Worm (Caenorhabditis elegans) whole organism, young adult: ENCODE data around the gene tebp-2.

Source experiments
- F49E8.2 ChIP-seq: sonication (generic microtip); optimal IDR thresholded peaks from 3 replicates; lab custom pipeline; 2017; ENCODE audit warnings: missing genetic modification characterization, mild to moderate bottlenecking, missing compliant biosample characterization, antibody characterized with exemption, moderate library complexity; ENCODE audit not compliant: insufficient read depth
- F52B5.7 ChIP-seq: sonication (generic microtip); optimal IDR thresholded peaks from 2 replicates; lab custom pipeline; 2016; ENCODE audit warnings: mild to moderate bottlenecking, missing genetic modification characterization, missing compliant biosample characterization
- ccch-3 ChIP-seq: fragments of 200-800 bp; sonication (Bioruptor generic); optimal IDR thresholded peaks from 2 replicates; lab custom pipeline; 2018; ENCODE audit warnings: mild to moderate bottlenecking, missing genetic modification characterization, missing compliant biosample characterization
- cebp-2 ChIP-seq: fragments of 200-800 bp; sonication (Bioruptor generic); IDR thresholded peaks from 2 replicates; pipeline ENCODE4 v1.3.6; 2022; ENCODE audit warnings: missing genetic modification characterization, missing compliant biosample characterization
- ceh-40 ChIP-seq: fragments of 200-800 bp; sonication (Bioruptor generic); IDR thresholded peaks from 2 replicates; pipeline ENCODE4 v1.3.6; 2022; ENCODE audit warnings: missing genetic modification characterization, missing compliant biosample characterization
- mxl-1 ChIP-seq: sonication (generic microtip); optimal IDR thresholded peaks from 2 replicates; lab custom pipeline; 2016; ENCODE audit warnings: missing genetic modification characterization, missing compliant biosample characterization
- nhr-179 ChIP-seq: sonication (generic microtip); optimal IDR thresholded peaks from 2 replicates; lab custom pipeline; 2016; ENCODE audit warnings: mild to moderate bottlenecking, missing genetic modification characterization, missing compliant biosample characterization
- snpc-4 ChIP-seq, 5 experiments: fragments of 150-350 bp in 1 of 5; sonication (generic microtip) in 4 of 5; optimal IDR thresholded peaks; 2 replicates each; lab custom pipeline; 2014 to 2018; ENCODE audit warnings: missing genetic modification characterization in 5 of 5, missing biosample characterization in 3 of 5, antibody characterized with exemption in 2 of 5, mild to moderate bottlenecking in 2 of 5, missing compliant biosample characterization in 2 of 5, missing genotype in 2 of 5, moderate library complexity in 2 of 5, missing genetic modification reagents in 1 of 5
- tbx-9 ChIP-seq: sonication (generic microtip); optimal IDR thresholded peaks from 2 replicates; lab custom pipeline; 2016; ENCODE audit warnings: borderline replicate concordance, missing genetic modification characterization, inconsistent platforms, missing compliant biosample characterization
- unc-62 ChIP-seq: fragments of 150-350 bp; optimal IDR thresholded peaks from 2 replicates; lab custom pipeline; 2014; ENCODE audit warnings: missing biosample characterization, missing genetic modification reagents, missing genetic modification characterization
- zfh-2 ChIP-seq: fragments of 200-800 bp; sonication (Bioruptor generic); conservative IDR thresholded peaks from 2 replicates; pipeline ENCODE4 v1.3.6; 2022; ENCODE audit warnings: missing genetic modification reagents, missing genetic modification characterization, missing compliant biosample characterization

- TF ChIP-seq cebp-2 (no peak), mxl-1 (tag; lab: Kevin White, UChicago) (no peak), F49E8.2 (tag; lab: Kevin White, UChicago) (no peak), unc-62 (GFP tag; lab: Kevin White, UChicago) (no peak), ccch-3 (GFP tag; lab: Kevin White, UChicago) (no peak), F52B5.7 (tag; lab: Kevin White, UChicago) (no peak), nhr-179 (tag; lab: Kevin White, UChicago) (no peak), snpc-4 (GFP tag; optimal IDR thresholded peaks at IDR 0.05; lab: Kevin White, UChicago) (no peak), snpc-4 (tag; optimal IDR thresholded peaks at IDR 0.05; lab: Kevin White, UChicago) (peak in 2 of 4 experiments; percentile 7 to 60), zfh-2 (GFP tag; lab: Robert Waterston, UW) (no peak), tbx-9 (tag; lab: Kevin White, UChicago) (no peak), ceh-40 (GFP tag; lab: Robert Waterston, UW) (no peak)
Observed at ce11 chrIV:5537813-5538538, 3.5 kb upstream of the tebp-2 start, which contains the start of the genes fem-1 and drp-1.
